Worm (Caenorhabditis elegans): Measurements from ENCODE around the gene nmad-1.
A peak's percentile ranks its signal among the peaks of the same experiment; 100 is the strongest.

nmad-1 gene

ce11 chrIII:5564799-5565198 lies 10.1 kb upstream of the nmad-1 start, which contains the start of gene mlc-3 (continued):
- no peak for TF ChIP-seq unc-98 (GFP tag; IDR thresholded peaks at IDR 0.05)
- TF ChIP-seq lin-13 (GFP tag; optimal IDR thresholded peaks at IDR 0.05): no peak
- TF ChIP-seq snu-23 (GFP tag; optimal IDR thresholded peaks at IDR 0.05): peak; percentile 26
- TF ChIP-seq aly-2 (tag; optimal IDR thresholded peaks at IDR 0.05): no peak
- no peak for TF ChIP-seq ceh-88 (GFP tag; IDR thresholded peaks at IDR 0.05)
- TF ChIP-seq nhr-47 (tag; optimal IDR thresholded peaks at IDR 0.05): no peak
- peak; percentile 3 for TF ChIP-seq tbx-2 (tag; optimal IDR thresholded peaks at IDR 0.05)
- no peak for TF ChIP-seq nhr-90 (tag; optimal IDR thresholded peaks at IDR 0.05; ENCODE audit: poor library complexity)
- peak; percentile 11 for TF ChIP-seq dsc-1 (tag; optimal IDR thresholded peaks at IDR 0.05)
- no peak for TF ChIP-seq F16B12.6 (tag; optimal IDR thresholded peaks at IDR 0.05)
- TF ChIP-seq blmp-1 (tag; optimal IDR thresholded peaks at IDR 0.05): no peak
- no peak for TF ChIP-seq lin-39 (tag; optimal IDR thresholded peaks at IDR 0.05)
- no peak for TF ChIP-seq nhr-85 (tag)
- TF ChIP-seq nhr-19 (GFP tag; conservative IDR thresholded peaks at IDR 0.05): peak; percentile 52
- TF ChIP-seq ces-1 (GFP tag; optimal IDR thresholded peaks at IDR 0.05): no peak
- peak; percentile 48 for TF ChIP-seq lin-14 (GFP tag; optimal IDR thresholded peaks at IDR 0.05)
- no peak for TF ChIP-seq unc-30 (tag; optimal IDR thresholded peaks at IDR 0.05)
- TF ChIP-seq skn-1 (tag; optimal IDR thresholded peaks at IDR 0.05): no peak
- TF ChIP-seq jun-1 (tag; optimal IDR thresholded peaks at IDR 0.05): no peak
- no peak for TF ChIP-seq ztf-11 (tag; optimal IDR thresholded peaks at IDR 0.05)
- no peak for TF ChIP-seq isw-1 (GFP tag; IDR thresholded peaks at IDR 0.05)
- TF ChIP-seq unc-130 (tag; optimal IDR thresholded peaks at IDR 0.05): no peak
- TF ChIP-seq fos-1 (tag; optimal IDR thresholded peaks at IDR 0.05): no peak
- no peak for TF ChIP-seq nhr-84 (tag; optimal IDR thresholded peaks at IDR 0.05)
- no peak for TF ChIP-seq zag-1 (tag; optimal IDR thresholded peaks at IDR 0.05)
- TF ChIP-seq lin-35 (GFP tag; optimal IDR thresholded peaks at IDR 0.05): no peak
- TF ChIP-seq elt-3 (tag; optimal IDR thresholded peaks at IDR 0.05): no peak
- TF ChIP-seq nhr-12 (tag; optimal IDR thresholded peaks at IDR 0.05): no peak
- no peak for TF ChIP-seq dpl-1 (GFP tag; optimal IDR thresholded peaks at IDR 0.05)
- TF ChIP-seq unc-62 (GFP tag; optimal IDR thresholded peaks at IDR 0.05): no peak
- peak; percentile 16 for TF ChIP-seq nhr-77 (tag; optimal IDR thresholded peaks at IDR 0.05)
- TF ChIP-seq zip-4 (GFP tag; optimal IDR thresholded peaks at IDR 0.05): no peak
- peak; percentile 56 for TF ChIP-seq pag-3 (tag; optimal IDR thresholded peaks at IDR 0.05; ENCODE audit: borderline replicate concordance, insufficient read depth)
- no peak for TF ChIP-seq mep-1 (tag; optimal IDR thresholded peaks at IDR 0.05)
- peak; percentile 52 for TF ChIP-seq nhr-71 (tag; optimal IDR thresholded peaks at IDR 0.05)
- TF ChIP-seq efl-1 (optimal IDR thresholded peaks at IDR 0.05): no peak
- no peak for TF ChIP-seq efl-1 (GFP tag; optimal IDR thresholded peaks at IDR 0.05 in 1 of 2)
- TF ChIP-seq C16A3.4 (tag; optimal IDR thresholded peaks at IDR 0.05): no peak
- no peak for TF ChIP-seq lin-15B (tag; optimal IDR thresholded peaks at IDR 0.05)
- TF ChIP-seq sup-37 (GFP tag; optimal IDR thresholded peaks at IDR 0.05): no peak
- no peak for TF ChIP-seq alr-1 (tag; optimal IDR thresholded peaks at IDR 0.05; ENCODE audit: borderline replicate concordance)
- TF ChIP-seq tlp-1 (tag; optimal IDR thresholded peaks at IDR 0.05): no peak
- no peak for TF ChIP-seq aha-1 (tag; optimal IDR thresholded peaks at IDR 0.05)
- no peak for TF ChIP-seq pax-3 (tag; optimal IDR thresholded peaks at IDR 0.05)
- no peak for TF ChIP-seq fkh-4 (tag; optimal IDR thresholded peaks at IDR 0.05; ENCODE audit: borderline replicate concordance)
- no peak for TF ChIP-seq hlh-17 (GFP tag; optimal IDR thresholded peaks at IDR 0.05; ENCODE audit: borderline replicate concordance)
